Worm (Caenorhabditis elegans): ENCODE measurements around the gene glb-1.

Gene glb-1

ce11 chrIII:8923240-8923734 is at the start of gene glb-1:
glb-1 (minus strand) TSS chrIII:8923290.
- TF ChIP-seq klf-2 (GFP tag; conservative IDR thresholded peaks at IDR 0.05) (no peak), ref-1 (GFP tag; conservative IDR thresholded peaks at IDR 0.05) (no peak), tab-1 (GFP tag; IDR thresholded peaks at IDR 0.05) (no peak), flt-1 (GFP tag; IDR thresholded peaks at IDR 0.05) (no peak), med-1 (GFP tag; optimal IDR thresholded peaks at IDR 0.05; ENCODE audit: insufficient read depth) (no peak), T22C8.4 (GFP tag; IDR thresholded peaks at IDR 0.05) (no peak), ztf-29 (GFP tag; IDR thresholded peaks at IDR 0.05) (no peak), cog-1 (tag; optimal IDR thresholded peaks at IDR 0.05) (no peak), ztf-23 (GFP tag; IDR thresholded peaks at IDR 0.05) (no peak)

ce11 chrIII:8971255-8972020 is 48.3 kb upstream of the glb-1 start, which contains the start of the genes eif-3.D and R08D7.4:
eif-3.D (minus strand) TSS chrIII:8971578.
R08D7.4 (plus strand) TSS chrIII:8971892.
- TF ChIP-seq T22C8.4 (GFP tag; IDR thresholded peaks at IDR 0.05) (no peak), tab-1 (GFP tag; IDR thresholded peaks at IDR 0.05) (peak; percentile 57; the same call in 1 of the 2 replicates), flt-1 (GFP tag; IDR thresholded peaks at IDR 0.05) (0 out of 2 replicates have a peak, but pooled peaks have one; percentile 47), med-1 (GFP tag; optimal IDR thresholded peaks at IDR 0.05; ENCODE audit: insufficient read depth) (peak; percentile 54), ztf-23 (GFP tag; IDR thresholded peaks at IDR 0.05) (peak; percentile 66; the same call in 1 of the 2 replicates)

ce11 chrIII:8967639-8968038 is 44.5 kb upstream of the glb-1 start, which contains the start of the genes bud-13 and rpap-2:
bud-13 (minus strand) TSS chrIII:8967727.
rpap-2 (plus strand) TSS chrIII:8967967.
- TF ChIP-seq ref-1 (GFP tag; conservative IDR thresholded peaks at IDR 0.05): no peak
- TF ChIP-seq flt-1 (GFP tag; IDR thresholded peaks at IDR 0.05): no peak

ce11 chrIII:8964684-8965283 is 41.7 kb upstream of the glb-1 start:
- TF ChIP-seq T22C8.4 (GFP tag; IDR thresholded peaks at IDR 0.05): no peak
- 0 out of 2 replicates have a peak, but pooled peaks have one; percentile 55 for TF ChIP-seq ztf-23 (GFP tag; IDR thresholded peaks at IDR 0.05)
- TF ChIP-seq ref-1 (GFP tag; conservative IDR thresholded peaks at IDR 0.05): no peak

ce11 chrIII:8962475-8962874 is 39.4 kb upstream of the glb-1 start:
- no peak for TF ChIP-seq tab-1 (GFP tag; IDR thresholded peaks at IDR 0.05)
- no peak for TF ChIP-seq T22C8.4 (GFP tag; IDR thresholded peaks at IDR 0.05)
- TF ChIP-seq ref-1 (GFP tag; conservative IDR thresholded peaks at IDR 0.05): no peak
- no peak for TF ChIP-seq med-1 (GFP tag; optimal IDR thresholded peaks at IDR 0.05; ENCODE audit: insufficient read depth)

ce11 chrIII:8961993-8962392 is 38.9 kb upstream of the glb-1 start, which contains the start of gene grl-25:
grl-25 (plus strand) TSS chrIII:8962293.
- TF ChIP-seq ztf-29 (GFP tag; IDR thresholded peaks at IDR 0.05) (no peak), ref-1 (GFP tag; conservative IDR thresholded peaks at IDR 0.05) (no peak), ztf-23 (GFP tag; IDR thresholded peaks at IDR 0.05) (no peak), tab-1 (GFP tag; IDR thresholded peaks at IDR 0.05) (no peak), cog-1 (tag; optimal IDR thresholded peaks at IDR 0.05) (no peak), klf-2 (GFP tag; conservative IDR thresholded peaks at IDR 0.05) (no peak), flt-1 (GFP tag; IDR thresholded peaks at IDR 0.05) (no peak), med-1 (GFP tag; optimal IDR thresholded peaks at IDR 0.05; ENCODE audit: insufficient read depth) (no peak), T22C8.4 (GFP tag; IDR thresholded peaks at IDR 0.05) (no peak)

ce11 chrIII:8960664-8961063 is 37.6 kb upstream of the glb-1 start, which contains the start of gene ZK643.6:
ZK643.6 (minus strand) TSS chrIII:8960764.
- TF ChIP-seq ref-1 (GFP tag; conservative IDR thresholded peaks at IDR 0.05) (no peak), ztf-23 (GFP tag; IDR thresholded peaks at IDR 0.05) (no peak), tab-1 (GFP tag; IDR thresholded peaks at IDR 0.05) (no peak), med-1 (GFP tag; optimal IDR thresholded peaks at IDR 0.05; ENCODE audit: insufficient read depth) (no peak), ztf-29 (GFP tag; IDR thresholded peaks at IDR 0.05) (no peak), klf-2 (GFP tag; conservative IDR thresholded peaks at IDR 0.05) (no peak), cog-1 (tag; optimal IDR thresholded peaks at IDR 0.05) (no peak), T22C8.4 (GFP tag; IDR thresholded peaks at IDR 0.05) (no peak), flt-1 (GFP tag; IDR thresholded peaks at IDR 0.05) (no peak)

- TF ChIP-seq flt-1 (GFP tag; IDR thresholded peaks at IDR 0.05) (no peak), T22C8.4 (GFP tag; IDR thresholded peaks at IDR 0.05) (peak; percentile 99)
These were observed 33.1 kb upstream of the glb-1 start, which contains the start of the genes ZK643.5 and ZK643.2 for ce11 chrIII:8956146-8956646. ZK643.5 (minus strand) TSS chrIII:8956196. ZK643.2 (plus strand) TSS chrIII:8956540.

- no peak for TF ChIP-seq T22C8.4 (GFP tag; IDR thresholded peaks at IDR 0.05)
- TF ChIP-seq flt-1 (GFP tag; IDR thresholded peaks at IDR 0.05): no peak
- no peak for TF ChIP-seq ref-1 (GFP tag; conservative IDR thresholded peaks at IDR 0.05)
- no peak for TF ChIP-seq ztf-29 (GFP tag; IDR thresholded peaks at IDR 0.05)
- no peak for TF ChIP-seq cog-1 (tag; optimal IDR thresholded peaks at IDR 0.05)
- no peak for TF ChIP-seq ztf-23 (GFP tag; IDR thresholded peaks at IDR 0.05)
- no peak for TF ChIP-seq tab-1 (GFP tag; IDR thresholded peaks at IDR 0.05)
- no peak for TF ChIP-seq klf-2 (GFP tag; conservative IDR thresholded peaks at IDR 0.05)
- TF ChIP-seq med-1 (GFP tag; optimal IDR thresholded peaks at IDR 0.05; ENCODE audit: insufficient read depth): no peak
These were observed 32.4 kb upstream of the glb-1 start for ce11 chrIII:8955536-8955935.

- TF ChIP-seq tab-1 (GFP tag; IDR thresholded peaks at IDR 0.05): no peak
- TF ChIP-seq ref-1 (GFP tag; conservative IDR thresholded peaks at IDR 0.05): no peak
- TF ChIP-seq T22C8.4 (GFP tag; IDR thresholded peaks at IDR 0.05): no peak
- no peak for TF ChIP-seq ztf-23 (GFP tag; IDR thresholded peaks at IDR 0.05)
- TF ChIP-seq ztf-29 (GFP tag; IDR thresholded peaks at IDR 0.05): no peak
- TF ChIP-seq cog-1 (tag; optimal IDR thresholded peaks at IDR 0.05): no peak
- TF ChIP-seq klf-2 (GFP tag; conservative IDR thresholded peaks at IDR 0.05): no peak
- TF ChIP-seq flt-1 (GFP tag; IDR thresholded peaks at IDR 0.05): no peak
- no peak for TF ChIP-seq med-1 (GFP tag; optimal IDR thresholded peaks at IDR 0.05; ENCODE audit: insufficient read depth)
These were observed 26.1 kb upstream of the glb-1 start for ce11 chrIII:8949147-8949546.

Measured in whole organism, midembryonic.